Fruit fly (Drosophila melanogaster) whole organism, wandering third instar larva: ENCODE data around the gene syd.

Experiments
- Abd-B ChIP-seq: fragments of >200 bp; optimal IDR thresholded peaks from 2 replicates; lab custom pipeline; 2017; ENCODE audit warnings: missing biosample characterization, missing genetic modification characterization
- CG32264 ChIP-seq: fragments of 200-800 bp; sonication (Bioruptor generic); optimal IDR thresholded peaks from 2 replicates; lab custom pipeline; 2016; ENCODE audit warnings: missing biosample characterization, missing genetic modification characterization
- CG9705 ChIP-seq: fragments of 200-800 bp; sonication (Bioruptor generic); optimal IDR thresholded peaks from 2 replicates; lab custom pipeline; 2018; ENCODE audit warnings: missing biosample characterization, mild to moderate bottlenecking, missing genetic modification characterization
- CrebA ChIP-seq: fragments of 200-800 bp; sonication (Bioruptor generic); optimal IDR thresholded peaks from 2 replicates; lab custom pipeline; 2016; ENCODE audit warnings: missing biosample characterization, mild to moderate bottlenecking, missing genetic modification characterization, borderline replicate concordance
- Dfd ChIP-seq: fragments of >200 bp; optimal IDR thresholded peaks from 2 replicates; lab custom pipeline; 2017; ENCODE audit warnings: missing biosample characterization, missing genetic modification characterization
- Dif ChIP-seq: fragments of 200-275, 200-300 bp; sonication (Bioruptor generic); optimal IDR thresholded peaks from 2 replicates; lab custom pipeline; 2018; ENCODE audit warnings: missing biosample characterization, missing genetic modification characterization; ENCODE audit not compliant: partially characterized antibody
- GATAd ChIP-seq: sonication (Bioruptor generic); optimal IDR thresholded peaks from 2 replicates; lab custom pipeline; 2016; ENCODE audit warnings: missing biosample characterization, missing genetic modification characterization
- HLH106 ChIP-seq: fragments of 200-800 bp; optimal IDR thresholded peaks from 3 replicates; lab custom pipeline; 2019; ENCODE audit warnings: missing biosample characterization, mild to moderate bottlenecking, missing genetic modification characterization, moderate library complexity
- Hnf4 ChIP-seq: fragments of 200-800 bp; sonication (Bioruptor generic); optimal IDR thresholded peaks from 2 replicates; lab custom pipeline; 2016; ENCODE audit warnings: missing biosample characterization, mild to moderate bottlenecking, missing genetic modification characterization
- Hr78 ChIP-seq: fragments of >200 bp; optimal IDR thresholded peaks from 2 replicates; lab custom pipeline; 2017; ENCODE audit warnings: missing biosample characterization, missing genetic modification characterization
- Jra ChIP-seq: sonication (Bioruptor generic); optimal IDR thresholded peaks from 2 replicates; lab custom pipeline; 2016; ENCODE audit warnings: missing biosample characterization, missing genetic modification characterization
- Mio ChIP-seq: sonication (Bioruptor generic); optimal IDR thresholded peaks from 2 replicates; lab custom pipeline; 2016; ENCODE audit warnings: missing biosample characterization, missing genetic modification characterization
- Rel ChIP-seq, 2 experiments: fragments of 200-800 bp; sonication (Bioruptor generic) in 1 of 2; optimal IDR thresholded peaks; 2 replicates in 1 of 2; 3 replicates in 1 of 2; lab custom pipeline; 2016 to 2019; ENCODE audit warnings: mild to moderate bottlenecking in 2 of 2, missing biosample characterization in 2 of 2, missing genetic modification characterization in 2 of 2, moderate library complexity in 1 of 2
- Sp1 ChIP-seq: fragments of 200-800 bp; sonication (Bioruptor generic); optimal IDR thresholded peaks from 3 replicates; lab custom pipeline; 2019; ENCODE audit warnings: missing biosample characterization, mild to moderate bottlenecking, missing genetic modification characterization, moderate library complexity
- Vsx2 ChIP-seq: fragments of 200-300, 225-300 bp; sonication (Bioruptor generic); optimal IDR thresholded peaks from 2 replicates; lab custom pipeline; 2018; ENCODE audit warnings: missing biosample characterization, missing genetic modification characterization; ENCODE audit not compliant: partially characterized antibody
- br ChIP-seq: fragments of 200-800 bp; sonication (Bioruptor generic); optimal IDR thresholded peaks from 2 replicates; lab custom pipeline; 2016; ENCODE audit warnings: missing biosample characterization, missing genetic modification characterization
- dl ChIP-seq, 2 experiments: fragments of 175-275, 200-275 bp in 1 of 2; fragments of 200-275 bp in 1 of 2; sonication (Bioruptor generic); optimal IDR thresholded peaks; lab custom pipeline; 2018; ENCODE audit warnings: mild to moderate bottlenecking in 2 of 2, missing biosample characterization in 2 of 2, missing genetic modification characterization in 2 of 2, moderate library complexity in 2 of 2; ENCODE audit not compliant: partially characterized antibody in 2 of 2, insufficient read depth in 1 of 2
- ey ChIP-seq: fragments of 200-800 bp; sonication (Bioruptor generic); optimal IDR thresholded peaks from 2 replicates; lab custom pipeline; 2016; ENCODE audit warnings: missing biosample characterization, missing genetic modification characterization
- foxo ChIP-seq, 2 experiments: fragments of 200-800 bp; sonication (Bioruptor generic); optimal IDR thresholded peaks; 2 replicates in 1 of 2; 3 replicates in 1 of 2; lab custom pipeline; 2016 to 2017; ENCODE audit warnings: missing biosample characterization in 2 of 2, missing genetic modification characterization in 2 of 2
- fru ChIP-seq: fragments of 200-800 bp; sonication (Bioruptor generic); optimal IDR thresholded peaks from 3 replicates; lab custom pipeline; 2016; ENCODE audit warnings: missing biosample characterization, mild to moderate bottlenecking, missing genetic modification characterization
- h ChIP-seq: fragments of 200-800 bp; sonication (Bioruptor generic); optimal IDR thresholded peaks from 3 replicates; lab custom pipeline; 2016; ENCODE audit warnings: missing biosample characterization, mild to moderate bottlenecking, missing genetic modification characterization
- lola ChIP-seq: fragments of >200 bp; optimal IDR thresholded peaks from 2 replicates; lab custom pipeline; 2017; ENCODE audit warnings: missing biosample characterization, missing genetic modification characterization
- pan ChIP-seq: fragments of >200 bp; optimal IDR thresholded peaks from 2 replicates; lab custom pipeline; 2017
- psq ChIP-seq: fragments of 200-800 bp; sonication (Bioruptor generic); optimal IDR thresholded peaks from 3 replicates; lab custom pipeline; 2017; ENCODE audit warnings: missing biosample characterization, mild to moderate bottlenecking, missing genetic modification characterization, moderate library complexity
- rgr ChIP-seq: fragments of 200-800 bp; sonication (Bioruptor generic); optimal IDR thresholded peaks from 3 replicates; lab custom pipeline; 2016; ENCODE audit warnings: missing biosample characterization, mild to moderate bottlenecking, missing genetic modification characterization
- sage ChIP-seq: fragments of 200-800 bp; sonication (Bioruptor generic); optimal IDR thresholded peaks from 2 replicates; lab custom pipeline; 2016; ENCODE audit warnings: missing biosample characterization, mild to moderate bottlenecking, missing genetic modification characterization
- sv ChIP-seq: fragments of 200-800 bp; sonication (Bioruptor generic); optimal IDR thresholded peaks from 3 replicates; lab custom pipeline; 2016; ENCODE audit warnings: missing biosample characterization, missing genetic modification characterization
- tai ChIP-seq: sonication (Bioruptor generic); optimal IDR thresholded peaks from 2 replicates; lab custom pipeline; 2016; ENCODE audit warnings: missing biosample characterization, missing genetic modification characterization
- usp ChIP-seq: fragments of >200 bp; optimal IDR thresholded peaks from 2 replicates; lab custom pipeline; 2017; ENCODE audit warnings: missing biosample characterization, missing genetic modification characterization
- woc ChIP-seq: sonication (Bioruptor generic); optimal IDR thresholded peaks from 2 replicates; lab custom pipeline; 2016; ENCODE audit warnings: missing biosample characterization, mild to moderate bottlenecking, missing genetic modification characterization

Gene syd

DNA sequence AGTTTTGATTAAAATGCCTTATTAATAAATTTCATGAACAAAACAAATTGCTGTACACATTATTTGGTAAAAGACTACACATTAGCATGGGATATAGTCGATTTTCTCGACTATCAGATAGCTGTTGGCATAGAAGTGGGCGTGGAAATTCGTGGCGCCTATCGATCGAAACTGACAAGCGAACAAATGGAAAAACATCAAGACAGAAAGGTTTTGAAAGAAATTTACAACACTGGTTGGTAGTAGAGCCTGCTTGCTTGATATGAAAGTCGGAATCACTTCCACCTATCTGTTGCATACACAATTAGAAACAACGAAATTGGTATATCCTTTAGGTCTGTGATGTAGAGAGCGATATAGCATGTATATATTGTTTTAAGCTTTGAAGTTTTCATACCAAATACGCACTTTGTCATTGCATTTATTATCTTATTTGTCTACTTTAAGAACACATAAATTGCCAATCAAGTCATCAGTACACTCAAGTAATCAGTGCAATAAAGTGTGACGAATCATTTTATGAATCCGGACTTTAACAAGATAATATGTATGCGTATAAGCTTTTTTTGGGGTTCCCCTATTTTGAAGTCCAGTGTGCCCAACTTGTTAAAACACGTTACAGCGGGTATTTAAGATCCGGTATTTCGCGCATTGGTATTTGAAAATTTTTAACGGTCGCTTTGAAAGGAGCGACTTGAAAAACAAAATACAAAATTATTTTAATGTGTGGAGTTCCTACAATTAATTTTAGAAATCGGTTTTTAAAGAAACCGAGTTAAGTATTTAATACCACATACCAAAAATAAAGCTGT is 19.9 kb downstream of the syd start:
- TF ChIP-seq tai (GFP tag; lab: Kevin White, UChicago) (no peak), Rel (GFP tag; optimal IDR thresholded peaks at IDR 0.05; lab: Kevin White, UChicago) (no peak), Rel (tag; optimal IDR thresholded peaks at IDR 0.05; lab: Kevin White, UChicago) (peak; percentile 99)

DNA sequence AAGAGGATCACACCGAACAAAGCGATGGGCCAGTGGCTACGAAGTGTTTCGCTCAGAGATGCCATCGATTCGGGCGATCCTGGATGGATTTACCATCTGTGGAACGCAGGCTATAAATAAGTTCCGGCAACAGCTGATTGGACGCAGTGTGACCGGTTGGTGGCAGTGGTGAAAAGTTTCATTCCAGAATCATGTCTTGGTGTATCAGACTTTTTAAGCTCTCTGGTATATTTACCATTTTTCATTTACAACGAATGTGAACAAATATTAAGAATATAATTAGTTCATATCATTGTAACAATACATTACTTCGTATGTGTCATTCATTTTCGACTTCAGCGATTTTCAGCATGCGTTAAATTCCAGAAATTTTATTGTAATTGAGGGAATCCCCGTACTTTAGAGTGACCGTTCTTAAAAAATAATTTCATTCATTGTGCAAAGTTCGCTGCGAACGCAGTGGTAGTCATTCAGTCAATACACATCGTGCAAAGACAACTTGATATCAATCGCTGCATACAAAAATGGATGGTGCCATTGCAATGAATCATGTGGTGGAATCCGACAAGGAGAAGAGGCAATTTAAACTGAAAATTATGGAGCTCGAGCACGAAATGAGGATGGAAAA is 20.8 kb downstream of the syd start, which contains the start of gene Tmem43:
Gene Tmem43, minus strand, starts transcription at position 152 of the 628 bp plus-strand sequence.
- TF ChIP-seq psq (GFP tag; lab: Kevin White, UChicago) (no peak), Rel (GFP tag; optimal IDR thresholded peaks at IDR 0.05; lab: Kevin White, UChicago) (no peak), Rel (tag; optimal IDR thresholded peaks at IDR 0.05; lab: Kevin White, UChicago) (peak; percentile 99)

DNA sequence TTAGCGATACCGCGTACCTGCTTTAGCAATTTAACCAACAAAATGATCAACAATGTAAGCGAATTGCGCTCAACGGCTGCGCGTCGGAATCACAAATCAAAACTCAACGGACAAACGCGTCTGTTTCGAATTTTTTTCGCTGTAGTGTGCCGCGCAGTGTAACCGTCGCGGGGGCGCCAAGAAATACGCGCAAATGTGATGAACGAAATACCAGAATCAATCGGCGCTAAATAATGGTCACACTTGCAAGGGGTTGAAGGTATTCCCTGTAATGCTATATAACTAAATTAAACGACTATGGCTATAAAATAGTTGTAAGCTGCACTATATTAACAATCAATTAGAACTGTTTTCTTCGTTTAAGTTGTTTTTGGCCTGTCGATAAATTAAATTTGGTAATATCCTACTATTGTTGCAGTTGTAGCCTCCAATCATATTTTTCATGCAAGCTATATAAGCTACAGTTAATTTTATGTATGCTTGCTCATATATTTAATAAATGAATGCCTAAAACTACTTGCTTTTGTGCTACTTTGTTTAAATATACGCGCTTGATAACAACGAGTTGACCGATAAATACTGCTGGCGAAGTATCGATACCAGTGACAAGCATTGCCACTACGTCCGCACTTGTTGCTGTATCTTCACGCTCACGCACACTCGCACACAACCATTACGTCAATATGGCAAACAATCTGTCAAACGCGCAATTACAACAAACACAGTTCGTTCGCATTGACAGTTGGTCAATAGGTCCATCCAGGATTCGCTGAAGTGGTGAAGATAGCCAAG is 24.0 kb downstream of the syd start, which contains the start of the genes pbl and CG8281:
Gene pbl, minus strand, starts transcription at position 190 of the 792 bp plus-strand sequence.
Gene CG8281, plus strand, starts transcription at position 699 of the 792 bp plus-strand sequence.
- TF ChIP-seq Hnf4: peak; percentile 42
- peak; percentile 0 for TF ChIP-seq ey (GFP tag; lab: Kevin White, UChicago)
- no peak for TF ChIP-seq br (GFP tag; lab: Kevin White, UChicago)
- peak; percentile 18 for TF ChIP-seq h (GFP tag; lab: Kevin White, UChicago)
- TF ChIP-seq sv (GFP tag; lab: Kevin White, UChicago): peak; percentile 48
- no peak for TF ChIP-seq sage (GFP tag; lab: Kevin White, UChicago)
- no peak for TF ChIP-seq tai (GFP tag; lab: Kevin White, UChicago)
- no peak for TF ChIP-seq Mio (GFP tag; lab: Kevin White, UChicago)
- no peak for TF ChIP-seq CG32264 (GFP tag; lab: Kevin White, UChicago)
- peak; percentile 29 for TF ChIP-seq rgr
- no peak for TF ChIP-seq dl (GFP tag; optimal IDR thresholded peaks at IDR 0.05; lab: Kevin White, UChicago; ENCODE audit: insufficient read depth in 1 of 2, partially characterized antibody in 2 of 2)
- peak; percentile 51 for TF ChIP-seq HLH106 (tag; lab: Kevin White, UChicago)
- no peak for TF ChIP-seq Vsx2 (GFP tag; lab: Kevin White, UChicago)
- peak; percentile 24 for TF ChIP-seq psq (GFP tag; lab: Kevin White, UChicago)
- TF ChIP-seq Jra (GFP tag; lab: Kevin White, UChicago): no peak
- peak; percentile 48 for TF ChIP-seq woc (GFP tag; lab: Kevin White, UChicago)
- TF ChIP-seq CG9705 (GFP tag; lab: Kevin White, UChicago): peak; percentile 28
- peak; percentile 15 for TF ChIP-seq fru (GFP tag; lab: Kevin White, UChicago)
- TF ChIP-seq lola (GFP tag; lab: Kevin White, UChicago): no peak
- peak; percentile 31 for TF ChIP-seq Sp1
- TF ChIP-seq GATAd: no peak
- peak in 1 of 2 experiments; percentile 45 for TF ChIP-seq foxo (GFP tag; optimal IDR thresholded peaks at IDR 0.05; lab: Kevin White, UChicago)

DNA sequence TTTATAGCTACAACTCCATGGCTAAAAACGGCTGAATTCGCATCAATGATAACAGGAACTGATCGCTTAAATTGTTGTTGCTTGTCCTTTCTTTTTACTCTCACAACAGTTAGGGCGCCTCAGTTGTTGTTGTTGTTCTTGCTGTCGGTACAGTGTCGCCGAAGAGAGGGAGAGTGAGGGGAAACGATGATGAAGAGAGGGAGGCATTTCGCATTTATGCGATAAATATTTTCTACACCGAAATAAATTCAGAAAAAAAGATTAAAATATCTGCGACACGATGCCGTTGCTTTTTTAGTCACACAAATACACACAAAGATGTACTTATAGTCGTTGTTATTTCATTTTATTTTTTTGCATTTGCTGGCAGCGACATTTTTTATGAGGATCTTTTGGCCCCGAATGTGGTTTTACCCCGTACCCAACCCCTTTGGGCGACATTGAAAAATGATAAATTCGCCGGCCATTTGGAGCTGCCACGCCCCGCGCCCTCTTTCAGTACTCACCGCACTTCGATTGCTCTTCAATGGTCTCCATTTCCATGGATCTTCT is 24.9 kb downstream of the syd start:
- no peak for TF ChIP-seq Dfd
- no peak for TF ChIP-seq pan
- no peak for TF ChIP-seq CG32264 (GFP tag; lab: Kevin White, UChicago)
- TF ChIP-seq usp (GFP tag; lab: Kevin White, UChicago): no peak
- no peak for TF ChIP-seq sv (GFP tag; lab: Kevin White, UChicago)
- no peak for TF ChIP-seq dl (GFP tag; optimal IDR thresholded peaks at IDR 0.05; lab: Kevin White, UChicago; ENCODE audit: insufficient read depth in 1 of 2, partially characterized antibody in 2 of 2)
- no peak for TF ChIP-seq Abd-B (GFP tag; lab: Kevin White, UChicago)
- TF ChIP-seq CrebA (GFP tag; lab: Kevin White, UChicago): no peak
- TF ChIP-seq br (GFP tag; lab: Kevin White, UChicago): peak; percentile 2
- no peak for TF ChIP-seq Hnf4
- TF ChIP-seq Rel (GFP tag; optimal IDR thresholded peaks at IDR 0.05; lab: Kevin White, UChicago): no peak
- no peak for TF ChIP-seq Rel (tag; optimal IDR thresholded peaks at IDR 0.05; lab: Kevin White, UChicago)
- TF ChIP-seq Hr78 (GFP tag; lab: Kevin White, UChicago): no peak
- TF ChIP-seq foxo (GFP tag; optimal IDR thresholded peaks at IDR 0.05; lab: Kevin White, UChicago): peak in 1 of 2 experiments; percentile 22
- no peak for TF ChIP-seq tai (GFP tag; lab: Kevin White, UChicago)
- peak; percentile 0 for TF ChIP-seq HLH106 (tag; lab: Kevin White, UChicago)
- TF ChIP-seq ey (GFP tag; lab: Kevin White, UChicago): no peak
- peak; percentile 19 for TF ChIP-seq psq (GFP tag; lab: Kevin White, UChicago)
- TF ChIP-seq Dif (GFP tag; lab: Kevin White, UChicago): no peak
